Fruit fly (Drosophila melanogaster) whole organism, embryonic: Measurements from ENCODE around the gene CG10959.
A peak's percentile ranks its signal among the peaks of the same experiment; 100 is the strongest.

Source experiments
- CG10366 ChIP-seq: fragments of 200-800 bp; sonication (Bioruptor generic); IDR thresholded peaks from 2 replicates; pipeline ENCODE4 v1.3.6; 2022; ENCODE audit warnings: missing biosample characterization, missing genetic modification characterization
- CG11696 ChIP-seq: fragments of 200-800 bp; sonication (Bioruptor generic); IDR thresholded peaks from 2 replicates; pipeline ENCODE4 v1.3.6; 2022; ENCODE audit warnings: missing biosample characterization, missing genetic modification characterization
- CG1233 ChIP-seq: fragments of 200-800 bp; sonication (Bioruptor generic); optimal IDR thresholded peaks from 4 replicates; lab custom pipeline; 2018; ENCODE audit warnings: missing biosample characterization, mild to moderate bottlenecking, missing genetic modification characterization
- CG12659 ChIP-seq: fragments of 200-800 bp; sonication (Bioruptor generic); optimal IDR thresholded peaks from 3 replicates; lab custom pipeline; 2017; ENCODE audit warnings: mild to moderate bottlenecking, missing biosample characterization, missing genetic modification reagents, missing genetic modification characterization
- CG14965 ChIP-seq: fragments of 200-800 bp; sonication (Bioruptor generic); optimal IDR thresholded peaks from 2 replicates; lab custom pipeline; 2016; ENCODE audit warnings: missing biosample characterization, missing genetic modification characterization, borderline replicate concordance
- CG18476 ChIP-seq: fragments of 200-800 bp; sonication (Bioruptor generic); optimal IDR thresholded peaks from 2 replicates; lab custom pipeline; 2016; ENCODE audit warnings: missing biosample characterization, mild to moderate bottlenecking, missing genetic modification characterization
- CG30431 ChIP-seq: fragments of 200-800 bp; sonication (Bioruptor generic); optimal IDR thresholded peaks from 2 replicates; lab custom pipeline; 2017; ENCODE audit warnings: missing biosample characterization, missing genetic modification characterization
- CG4617 ChIP-seq: fragments of 200-800 bp; sonication (Bioruptor generic); optimal IDR thresholded peaks from 3 replicates; lab custom pipeline; 2016; ENCODE audit warnings: missing biosample characterization, missing genetic modification characterization, borderline replicate concordance
- CG6689 ChIP-seq: fragments of 200-800 bp; sonication (Bioruptor generic); IDR thresholded peaks from 2 replicates; pipeline ENCODE4 v1.3.6; 2022; ENCODE audit warnings: missing biosample characterization, missing genetic modification characterization
- CG7786 ChIP-seq: fragments of 200-800 bp; sonication (Bioruptor generic); optimal IDR thresholded peaks from 2 replicates; lab custom pipeline; 2016; ENCODE audit warnings: missing biosample characterization, missing genetic modification characterization
- CG7839 ChIP-seq: fragments of 200-800 bp; sonication (Bioruptor generic); optimal IDR thresholded peaks from 3 replicates; lab custom pipeline; 2018; ENCODE audit warnings: missing biosample characterization, mild to moderate bottlenecking, missing genetic modification characterization, moderate library complexity
- CG7987 ChIP-seq: fragments of 200-800 bp; sonication (Bioruptor generic); optimal IDR thresholded peaks from 2 replicates; lab custom pipeline; 2018; ENCODE audit warnings: missing biosample characterization, mild to moderate bottlenecking, missing genetic modification characterization, moderate library complexity
- CG8281 ChIP-seq: fragments of 200-800 bp; sonication (Bioruptor generic); optimal IDR thresholded peaks from 2 replicates; lab custom pipeline; 2018; ENCODE audit warnings: missing biosample characterization, mild to moderate bottlenecking, missing genetic modification characterization, moderate library complexity
- CG9215 ChIP-seq: fragments of 200-800 bp; sonication (Bioruptor generic); IDR thresholded peaks from 2 replicates; pipeline ENCODE4 v1.3.6; 2022; ENCODE audit warnings: missing biosample characterization, missing genetic modification characterization
- CkIIα-i1 ChIP-seq: fragments of 200-800 bp; sonication (Bioruptor generic); IDR thresholded peaks from 2 replicates; pipeline ENCODE4 v1.3.6; 2022; ENCODE audit warnings: missing biosample characterization, missing genetic modification characterization
- Dbx ChIP-seq: fragments of 200-800 bp; sonication (Bioruptor generic); IDR thresholded peaks from 3 replicates; pipeline ENCODE4 v1.3.6; 2022; ENCODE audit warnings: missing biosample characterization, missing genetic modification characterization
- Dfd ChIP-seq, 2 experiments: fragments of >200 bp; optimal IDR thresholded peaks; 2 replicates each; lab custom pipeline; 2017; ENCODE audit warnings: missing biosample characterization in 2 of 2, missing genetic modification characterization in 2 of 2
- GATAe ChIP-seq: fragments of 200-800 bp; sonication (Bioruptor generic); conservative IDR thresholded peaks from 2 replicates; pipeline ENCODE4 v1.3.6; 2022; ENCODE audit warnings: missing biosample characterization, missing genetic modification characterization
- HHEX ChIP-seq: fragments of 200-800 bp; sonication (Bioruptor generic); optimal IDR thresholded peaks from 3 replicates; lab custom pipeline; 2017; ENCODE audit warnings: missing biosample characterization, mild to moderate bottlenecking, missing genetic modification characterization, missing genetic modification reagents
- Mad ChIP-seq: fragments of 200-800 bp; sonication (Bioruptor generic); optimal IDR thresholded peaks from 2 replicates; lab custom pipeline; 2016; ENCODE audit warnings: missing biosample characterization, missing genetic modification characterization
- Med ChIP-seq: fragments of 200-800 bp; sonication (Bioruptor generic); peaks from one replicate; lab custom pipeline; 2016; ENCODE audit warnings: missing biosample characterization, missing genetic modification characterization, mild to moderate bottlenecking, inconsistent platforms, moderate library complexity
- NFAT ChIP-seq: fragments of 200-800 bp; sonication (Bioruptor generic); IDR thresholded peaks from 2 replicates; pipeline ENCODE4 v1.3.6; 2022; ENCODE audit warnings: missing biosample characterization, missing genetic modification characterization
- Nf-YA ChIP-seq: fragments of 200-800 bp; sonication (Bioruptor generic); IDR thresholded peaks from 2 replicates; pipeline ENCODE4 v1.3.6; 2022; ENCODE audit warnings: missing biosample characterization, missing genetic modification characterization
- Poxn ChIP-seq: fragments of 200-800 bp; sonication (Bioruptor generic); IDR thresholded peaks from 2 replicates; pipeline ENCODE4 v1.3.6; 2022; ENCODE audit warnings: missing biosample characterization, missing genetic modification characterization
- Ravus ChIP-seq: fragments of 200-800 bp; sonication (Bioruptor generic); IDR thresholded peaks from 2 replicates; pipeline ENCODE4 v1.3.6; 2022; ENCODE audit warnings: missing biosample characterization, missing genetic modification characterization
- Xrp1 ChIP-seq: fragments of 200-800 bp; sonication (Bioruptor generic); IDR thresholded peaks from 2 replicates; pipeline ENCODE4 v1.3.6; 2022; ENCODE audit warnings: missing biosample characterization, missing genetic modification characterization
- YL-1 ChIP-seq: fragments of 200-800 bp; sonication (Bioruptor generic); optimal IDR thresholded peaks from 3 replicates; lab custom pipeline; 2017; ENCODE audit warnings: missing biosample characterization, mild to moderate bottlenecking, missing genetic modification characterization
- ac ChIP-seq: fragments of 200-800 bp; sonication (Bioruptor generic); optimal IDR thresholded peaks from 3 replicates; lab custom pipeline; 2017; ENCODE audit warnings: missing biosample characterization, mild to moderate bottlenecking, missing genetic modification characterization
- aop ChIP-seq: fragments of 200-800 bp; sonication (Bioruptor generic); IDR thresholded peaks from 2 replicates; pipeline ENCODE4 v1.3.6; 2022; ENCODE audit warnings: missing biosample characterization, missing genetic modification characterization
- ara ChIP-seq: fragments of 200-800 bp; sonication (Bioruptor generic); IDR thresholded peaks from 2 replicates; pipeline ENCODE4 v1.3.6; 2022; ENCODE audit warnings: missing biosample characterization, missing genetic modification characterization
- bsh ChIP-seq, 2 experiments: fragments of 200-800 bp; sonication (Bioruptor generic); optimal IDR thresholded peaks; 2 replicates each; lab custom pipeline; 2017 to 2018; ENCODE audit warnings: mild to moderate bottlenecking in 2 of 2, missing biosample characterization in 2 of 2, missing genetic modification characterization in 2 of 2, moderate library complexity in 1 of 2
- chinmo ChIP-seq: fragments of 200-800 bp; sonication (Bioruptor generic); IDR thresholded peaks from 4 replicates; pipeline ENCODE4 v1.3.6; 2022; ENCODE audit warnings: missing biosample characterization, missing genetic modification characterization; ENCODE audit not compliant: partially characterized antibody
- da ChIP-seq: fragments of 200-800 bp; sonication (Bioruptor generic); optimal IDR thresholded peaks from 2 replicates; lab custom pipeline; 2016; ENCODE audit warnings: missing biosample characterization, missing genetic modification characterization
- dati ChIP-seq: fragments of 200-800 bp; sonication (Bioruptor generic); IDR thresholded peaks from 2 replicates; pipeline ENCODE4 v1.3.6; 2022; ENCODE audit warnings: missing biosample characterization, missing genetic modification characterization
- eyg ChIP-seq: fragments of 200-800 bp; sonication (Bioruptor generic); optimal IDR thresholded peaks from 3 replicates; lab custom pipeline; 2016; ENCODE audit warnings: missing biosample characterization, missing genetic modification characterization
- fd3F ChIP-seq: fragments of 200-800 bp; sonication (Bioruptor generic); optimal IDR thresholded peaks from 2 replicates; lab custom pipeline; 2018; ENCODE audit warnings: missing biosample characterization, mild to moderate bottlenecking, missing genetic modification characterization, moderate library complexity
- her ChIP-seq: fragments of 200-800 bp; sonication (Bioruptor generic); optimal IDR thresholded peaks from 2 replicates; lab custom pipeline; 2016; ENCODE audit warnings: missing biosample characterization, missing genetic modification characterization
- kay ChIP-seq: fragments of 200-800 bp; sonication (Bioruptor generic); optimal IDR thresholded peaks from 2 replicates; lab custom pipeline; 2016; ENCODE audit warnings: missing biosample characterization, missing genetic modification characterization
- ken ChIP-seq: fragments of 200-800 bp; sonication (Bioruptor generic); IDR thresholded peaks from 3 replicates; pipeline ENCODE4 v1.3.6; 2022; ENCODE audit warnings: missing biosample characterization, missing genetic modification characterization
- lab ChIP-seq: fragments of 200-800 bp; sonication (Bioruptor generic); optimal IDR thresholded peaks from 3 replicates; lab custom pipeline; 2017; ENCODE audit warnings: missing biosample characterization, missing genetic modification characterization, mild to moderate bottlenecking, moderate library complexity, missing genetic modification reagents
- nom ChIP-seq: fragments of 200-800 bp; sonication (Bioruptor generic); optimal IDR thresholded peaks from 2 replicates; lab custom pipeline; 2017; ENCODE audit warnings: missing biosample characterization, missing genetic modification characterization, mild to moderate bottlenecking, moderate library complexity, missing genetic modification reagents
- pan ChIP-seq, 4 experiments: fragments of >200 bp in 3 of 4; fragments of 200-800 bp in 1 of 4; sonication (Bioruptor generic) in 1 of 4; optimal IDR thresholded peaks in 3 of 4; IDR thresholded peaks in 1 of 4; 2 replicates each; pipeline versions ENCODE4 v1.3.6 to Lab custom; 2017 to 2022; ENCODE audit warnings: missing biosample characterization in 2 of 4, missing genetic modification characterization in 2 of 4, mixed read lengths in 1 of 4
- prd ChIP-seq, 3 experiments: fragments of >200 bp in 2 of 3; fragments of 200-800 bp in 1 of 3; sonication (Bioruptor generic) in 1 of 3; optimal IDR thresholded peaks in 2 of 3; IDR thresholded peaks in 1 of 3; 2 replicates in 2 of 3; 3 replicates in 1 of 3; pipeline versions ENCODE4 v1.3.6 to Lab custom; 2017 to 2022; ENCODE audit warnings: missing biosample characterization in 1 of 3, missing genetic modification characterization in 1 of 3
- pros ChIP-seq: fragments of 200-800 bp; sonication (Bioruptor generic); optimal IDR thresholded peaks from 3 replicates; lab custom pipeline; 2019; ENCODE audit warnings: missing biosample characterization, mild to moderate bottlenecking, missing genetic modification characterization, moderate library complexity
- pum ChIP-seq: fragments of 200-800 bp; sonication (Bioruptor generic); optimal IDR thresholded peaks from 2 replicates; lab custom pipeline; 2016; ENCODE audit warnings: missing biosample characterization, missing genetic modification characterization
- sisA ChIP-seq: fragments of 200-800 bp; sonication (Bioruptor generic); IDR thresholded peaks from 2 replicates; pipeline ENCODE4 v1.3.6; 2022; ENCODE audit warnings: missing biosample characterization, missing genetic modification characterization
- slp2 ChIP-seq: fragments of 200-800 bp; sonication (Bioruptor generic); optimal IDR thresholded peaks from 2 replicates; lab custom pipeline; 2016; ENCODE audit warnings: missing biosample characterization, missing genetic modification characterization
- vfl ChIP-seq: fragments of 200-800 bp; sonication (Bioruptor generic); optimal IDR thresholded peaks from 2 replicates; lab custom pipeline; 2016; ENCODE audit warnings: missing biosample characterization, missing genetic modification characterization
- zfh2 ChIP-seq: fragments of 200-800 bp; sonication (Bioruptor generic); optimal IDR thresholded peaks from 2 replicates; lab custom pipeline; 2016; ENCODE audit warnings: missing biosample characterization, missing genetic modification characterization

CG10959 gene

DNA sequence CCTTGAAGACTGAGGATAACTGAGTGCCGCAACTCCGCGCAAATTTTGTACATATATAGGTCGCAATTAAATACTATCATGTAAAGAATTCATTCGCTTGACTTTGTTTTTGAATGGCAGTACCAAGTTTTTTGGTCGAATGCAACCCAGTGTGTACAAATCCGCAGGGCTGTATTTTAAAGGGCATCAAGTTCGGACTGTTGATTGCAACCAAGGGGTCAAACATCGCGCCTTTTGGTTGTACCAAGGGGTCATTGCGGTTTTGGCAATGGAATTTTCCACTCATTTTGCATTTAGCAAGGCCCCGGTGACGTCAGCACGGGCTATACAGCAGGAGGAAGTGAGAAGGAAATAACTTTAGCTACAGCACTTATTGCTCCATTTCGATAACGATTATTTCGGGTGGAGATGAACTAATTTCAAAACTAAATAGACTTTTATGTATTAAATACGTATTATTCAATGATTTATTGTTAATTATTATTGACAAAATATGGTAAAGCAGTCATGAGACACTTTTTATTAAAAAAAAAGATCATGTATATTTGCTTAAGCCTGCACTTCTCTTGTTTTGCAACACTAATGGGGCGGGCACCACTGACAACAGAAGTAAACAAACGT lies 16.8 kb upstream of the CG10959 start, which contains the start of gene CG10958 (continued):
- 0 out of 2 replicates have a peak, but pooled peaks have one; percentile 15 for TF ChIP-seq NFAT (GFP tag; lab: Robert Waterston, UW)
- TF ChIP-seq chinmo, result no peak
- no peak for TF ChIP-seq CG7987 (GFP tag; lab: Kevin White, UChicago)
- TF ChIP-seq kay, result peak; percentile 39
- TF ChIP-seq pan (optimal IDR thresholded peaks at IDR 0.05; lab: Kevin White, UChicago), result no peak
- peak in 1 of 2 experiments; percentile 58 for TF ChIP-seq pan (GFP tag; optimal IDR thresholded peaks at IDR 0.05 in 1 of 2, IDR thresholded peaks at IDR 0.05 in 1 of 2)
- TF ChIP-seq CG7839 (tag; lab: Kevin White, UChicago), result peak; percentile 51
- peak; percentile 42 for TF ChIP-seq vfl (GFP tag; lab: Kevin White, UChicago)
- TF ChIP-seq CG4617 (GFP tag; lab: Kevin White, UChicago), result peak; percentile 24
- peak; percentile 70 for TF ChIP-seq Xrp1
- TF ChIP-seq eyg (GFP tag; lab: Kevin White, UChicago), result no peak
- peak; percentile 50 for TF ChIP-seq fd3F (GFP tag; lab: Kevin White, UChicago)
- TF ChIP-seq CG7786 (GFP tag; lab: Kevin White, UChicago), result no peak
- TF ChIP-seq YL-1 (GFP tag; lab: Kevin White, UChicago), result peak; percentile 58
- TF ChIP-seq CG11696, result no peak
- no peak for TF ChIP-seq her
- no peak for TF ChIP-seq CkIIα-i1 (GFP tag; lab: Robert Waterston, UW)
- TF ChIP-seq Poxn, result no peak
- TF ChIP-seq pros (GFP tag; lab: Kevin White, UChicago), result no peak
- no peak for TF ChIP-seq Nf-YA (GFP tag; lab: Robert Waterston, UW)
- TF ChIP-seq ken, result peak; percentile 45; the same call in 1 of the 3 replicates
- TF ChIP-seq CG18476 (GFP tag; lab: Kevin White, UChicago), result peak; percentile 32
- peak; percentile 64; the same call in 1 of the 2 replicates for TF ChIP-seq CG6689
- TF ChIP-seq CG8281 (tag; lab: Kevin White, UChicago), result no peak
- TF ChIP-seq CG12659 (GFP tag; lab: Kevin White, UChicago), result peak; percentile 48
- TF ChIP-seq CG1233 (GFP tag; lab: Kevin White, UChicago), result peak; percentile 57
- no peak for TF ChIP-seq slp2 (GFP tag; lab: Kevin White, UChicago)
- peak; percentile 51 for TF ChIP-seq ara
- no peak for TF ChIP-seq dati
- TF ChIP-seq da (GFP tag; lab: Kevin White, UChicago), result no peak
- TF ChIP-seq lab (GFP tag; lab: Kevin White, UChicago), result peak; percentile 71
- TF ChIP-seq bsh (GFP tag; optimal IDR thresholded peaks at IDR 0.05; lab: Kevin White, UChicago), result peak in 1 of 2 experiments; percentile 59
- TF ChIP-seq pum (GFP tag; lab: Kevin White, UChicago), result peak; percentile 7
- peak; percentile 60 for TF ChIP-seq CG10366 (GFP tag; lab: Robert Waterston, UW)
- no peak for TF ChIP-seq CG30431 (GFP tag; lab: Kevin White, UChicago)
- peak; percentile 43 for TF ChIP-seq Mad (GFP tag; lab: Kevin White, UChicago)
- TF ChIP-seq Med (GFP tag; lab: Kevin White, UChicago), result peak; percentile 79
- TF ChIP-seq Dfd (GFP tag; optimal IDR thresholded peaks at IDR 0.05; lab: Kevin White, UChicago), result no peak
- peak; percentile 60; the same call in 1 of the 3 replicates for TF ChIP-seq Dbx
- TF ChIP-seq GATAe, result no peak
- TF ChIP-seq Ravus (GFP tag; lab: Robert Waterston, UW), result no peak
- TF ChIP-seq CG14965 (GFP tag; lab: Kevin White, UChicago), result no peak
- peak; percentile 37 for TF ChIP-seq nom (GFP tag; lab: Kevin White, UChicago)
- TF ChIP-seq HHEX (GFP tag; lab: Kevin White, UChicago), result peak; percentile 56
- TF ChIP-seq sisA (GFP tag; lab: Robert Waterston, UW), result peak; percentile 52
- no peak for TF ChIP-seq aop
- no peak for TF ChIP-seq ac (GFP tag; lab: Kevin White, UChicago)
- TF ChIP-seq zfh2 (GFP tag; lab: Kevin White, UChicago), result peak; percentile 26
- no peak for TF ChIP-seq prd (optimal IDR thresholded peaks at IDR 0.05; lab: Kevin White, UChicago)
- TF ChIP-seq prd (GFP tag; IDR thresholded peaks at IDR 0.05; lab: Robert Waterston, UW), result peak; percentile 73
- peak; percentile 30; the same call in 1 of the 2 replicates for TF ChIP-seq CG9215 (GFP tag; lab: Robert Waterston, UW)
